Fruit fly (Drosophila melanogaster) whole organism, prepupa: ENCODE data around the gene Pburs.

Experiments used
- Blimp-1 ChIP-seq: fragments of 200-800 bp; sonication (Bioruptor generic); optimal IDR thresholded peaks from 3 replicates; lab custom pipeline; 2017; ENCODE audit warnings: missing biosample characterization, missing genetic modification characterization, mild to moderate bottlenecking, moderate library complexity, missing genetic modification reagents
- CG10631 ChIP-seq: fragments of 200-800 bp; sonication (Bioruptor generic); optimal IDR thresholded peaks from 2 replicates; lab custom pipeline; 2016; ENCODE audit warnings: missing biosample characterization, missing genetic modification characterization
- CG10669 ChIP-seq: fragments of 200-800 bp; sonication (Bioruptor generic); optimal IDR thresholded peaks from 3 replicates; lab custom pipeline; 2018; ENCODE audit warnings: missing biosample characterization, mild to moderate bottlenecking, missing genetic modification characterization, moderate library complexity
- CG11294 ChIP-seq: fragments of 200-800 bp; sonication (Bioruptor generic); IDR thresholded peaks from 2 replicates; pipeline ENCODE4 v1.3.6; 2022; ENCODE audit warnings: missing biosample characterization, missing genetic modification characterization
- CG11902 ChIP-seq: fragments of 200-800 bp; sonication (Bioruptor generic); optimal IDR thresholded peaks from 3 replicates; lab custom pipeline; 2016; ENCODE audit warnings: missing biosample characterization, missing genetic modification characterization
- CG15336 ChIP-seq: fragments of 200-800 bp; sonication (Bioruptor generic); IDR thresholded peaks from 2 replicates; pipeline ENCODE4 v1.3.6; 2022; ENCODE audit warnings: missing biosample characterization, missing genetic modification characterization
- CG1621 ChIP-seq: fragments of 200-800 bp; sonication (Bioruptor generic); optimal IDR thresholded peaks from 3 replicates; lab custom pipeline; 2018; ENCODE audit warnings: missing biosample characterization, mild to moderate bottlenecking, missing genetic modification characterization
- CG16779 ChIP-seq: fragments of 200-800 bp; sonication (Bioruptor generic); optimal IDR thresholded peaks from 3 replicates; lab custom pipeline; 2017; ENCODE audit warnings: missing biosample characterization, mild to moderate bottlenecking, missing genetic modification characterization
- CG3032 ChIP-seq: fragments of 200-800 bp; optimal IDR thresholded peaks from 2 replicates; lab custom pipeline; 2019; ENCODE audit warnings: missing biosample characterization, mild to moderate bottlenecking, missing genetic modification characterization, moderate library complexity
- CG31627 ChIP-seq: fragments of 200-800 bp; sonication (Bioruptor generic); optimal IDR thresholded peaks from 3 replicates; lab custom pipeline; 2016; ENCODE audit warnings: missing biosample characterization, missing genetic modification characterization
- CG32006 ChIP-seq: fragments of 200-800 bp; sonication (Bioruptor generic); optimal IDR thresholded peaks from 3 replicates; lab custom pipeline; 2017; ENCODE audit warnings: missing biosample characterization, mild to moderate bottlenecking, missing genetic modification characterization
- CG3919 ChIP-seq: fragments of 200-800 bp; sonication (Bioruptor generic); optimal IDR thresholded peaks from 3 replicates; lab custom pipeline; 2016; ENCODE audit warnings: missing biosample characterization, missing genetic modification characterization
- CG6276 ChIP-seq: fragments of 200-800 bp; sonication (Bioruptor generic); optimal IDR thresholded peaks from 2 replicates; lab custom pipeline; 2017; ENCODE audit warnings: missing biosample characterization, mild to moderate bottlenecking, missing genetic modification characterization
- CG6792 ChIP-seq: fragments of 200-800 bp; sonication (Bioruptor generic); optimal IDR thresholded peaks from 3 replicates; lab custom pipeline; 2016; ENCODE audit warnings: missing biosample characterization, missing genetic modification characterization
- CG6808 ChIP-seq: fragments of 200-800 bp; sonication (Bioruptor generic); optimal IDR thresholded peaks from 3 replicates; lab custom pipeline; 2017; ENCODE audit warnings: missing biosample characterization, missing genetic modification characterization, mild to moderate bottlenecking, moderate library complexity, missing genetic modification reagents
- CG6854 ChIP-seq: fragments of 200-800 bp; sonication (Bioruptor generic); optimal IDR thresholded peaks from 2 replicates; lab custom pipeline; 2017; ENCODE audit warnings: missing biosample characterization, mild to moderate bottlenecking, missing genetic modification characterization
- CG8119 ChIP-seq: fragments of 200-800 bp; sonication (Bioruptor generic); IDR thresholded peaks from 3 replicates; pipeline ENCODE4 v1.3.6; 2022; ENCODE audit warnings: missing biosample characterization, missing genetic modification characterization
- CG8632 ChIP-seq: fragments of 200-800 bp; sonication (Bioruptor generic); optimal IDR thresholded peaks from 3 replicates; lab custom pipeline; 2016; ENCODE audit warnings: missing biosample characterization, missing genetic modification characterization
- CG9139 ChIP-seq: fragments of 200-800 bp; sonication (Bioruptor generic); optimal IDR thresholded peaks from 3 replicates; lab custom pipeline; 2017; ENCODE audit warnings: missing biosample characterization, mild to moderate bottlenecking, missing genetic modification characterization
- Eip75B ChIP-seq: fragments of 200-800 bp; sonication (Bioruptor generic); optimal IDR thresholded peaks from 3 replicates; lab custom pipeline; 2016; ENCODE audit warnings: missing biosample characterization, missing genetic modification characterization
- Eip93F ChIP-seq: fragments of 200-800 bp; sonication (Bioruptor generic); optimal IDR thresholded peaks from 2 replicates; lab custom pipeline; 2016; ENCODE audit warnings: missing biosample characterization, mild to moderate bottlenecking, missing genetic modification characterization
- Ets96B ChIP-seq: fragments of 200-800 bp; optimal IDR thresholded peaks from 2 replicates; lab custom pipeline; 2019; ENCODE audit warnings: missing biosample characterization, mild to moderate bottlenecking, missing genetic modification characterization, moderate library complexity
- Gug ChIP-seq: fragments of 200-800 bp; sonication (Bioruptor generic); IDR thresholded peaks from 2 replicates; pipeline ENCODE4 v1.3.6; 2022; ENCODE audit warnings: missing biosample characterization, missing genetic modification characterization
- Hr38 ChIP-seq: sonication (Bioruptor generic); optimal IDR thresholded peaks from 2 replicates; lab custom pipeline; 2016; ENCODE audit warnings: missing biosample characterization, missing genetic modification characterization
- Lpt ChIP-seq: fragments of 200-800 bp; sonication (Bioruptor generic); optimal IDR thresholded peaks from 3 replicates; lab custom pipeline; 2016; ENCODE audit warnings: missing biosample characterization, missing genetic modification characterization
- Met ChIP-seq: fragments of 200-800 bp; sonication (Bioruptor generic); optimal IDR thresholded peaks from 3 replicates; lab custom pipeline; 2016; ENCODE audit warnings: missing biosample characterization, missing genetic modification characterization
- OdsH ChIP-seq: fragments of 200-800 bp; sonication (Bioruptor generic); optimal IDR thresholded peaks from 3 replicates; lab custom pipeline; 2016; ENCODE audit warnings: missing biosample characterization, missing genetic modification characterization
- Smox ChIP-seq: fragments of 200-800 bp; sonication (Bioruptor generic); optimal IDR thresholded peaks from 3 replicates; lab custom pipeline; 2016; ENCODE audit warnings: missing biosample characterization, missing genetic modification characterization
- Sox14 ChIP-seq: fragments of 200-800 bp; sonication (Bioruptor generic); optimal IDR thresholded peaks from 3 replicates; lab custom pipeline; 2016; ENCODE audit warnings: missing biosample characterization, missing genetic modification characterization
- Sox15 ChIP-seq: fragments of 200-800 bp; sonication (Bioruptor generic); optimal IDR thresholded peaks from 3 replicates; lab custom pipeline; 2016; ENCODE audit warnings: missing biosample characterization, missing genetic modification characterization
- acj6 ChIP-seq: fragments of 200-800 bp; sonication (Bioruptor generic); optimal IDR thresholded peaks from 3 replicates; lab custom pipeline; 2016; ENCODE audit warnings: missing biosample characterization, missing genetic modification characterization
- dsx ChIP-seq: fragments of 200-800 bp; optimal IDR thresholded peaks from 3 replicates; lab custom pipeline; 2019; ENCODE audit warnings: missing biosample characterization, mild to moderate bottlenecking, missing genetic modification characterization, moderate library complexity; ENCODE audit not compliant: poor library complexity, severe bottlenecking
- esn ChIP-seq: fragments of 200-800 bp; sonication (Bioruptor generic); optimal IDR thresholded peaks from 2 replicates; lab custom pipeline; 2016; ENCODE audit warnings: missing biosample characterization, mild to moderate bottlenecking, missing genetic modification characterization, moderate library complexity
- fd85E ChIP-seq: fragments of 200-800 bp; sonication (Bioruptor generic); optimal IDR thresholded peaks from 3 replicates; lab custom pipeline; 2016; ENCODE audit warnings: missing biosample characterization, missing genetic modification characterization
- fkh ChIP-seq: fragments of 200-800 bp; sonication (Bioruptor generic); optimal IDR thresholded peaks from 3 replicates; lab custom pipeline; 2017; ENCODE audit warnings: missing biosample characterization, mild to moderate bottlenecking, missing genetic modification characterization, moderate library complexity
- lz ChIP-seq: fragments of 200-800 bp; sonication (Bioruptor generic); optimal IDR thresholded peaks from 3 replicates; lab custom pipeline; 2016; ENCODE audit warnings: missing biosample characterization, missing genetic modification characterization
- net ChIP-seq: fragments of 200-800 bp; sonication (Bioruptor generic); optimal IDR thresholded peaks from 3 replicates; lab custom pipeline; 2016; ENCODE audit warnings: missing biosample characterization, missing genetic modification characterization
- pdm3 ChIP-seq: fragments of 200-800 bp; sonication (Bioruptor generic); optimal IDR thresholded peaks from 3 replicates; lab custom pipeline; 2016; ENCODE audit warnings: missing biosample characterization, missing genetic modification characterization
- salr ChIP-seq, 2 experiments: fragments of 200-800 bp; sonication (Bioruptor generic); optimal IDR thresholded peaks; 3 replicates each; lab custom pipeline; 2016 to 2018; ENCODE audit warnings: missing biosample characterization in 2 of 2, missing genetic modification characterization in 2 of 2, mild to moderate bottlenecking in 1 of 2
- spab ChIP-seq: fragments of 200-800 bp; sonication (Bioruptor generic); optimal IDR thresholded peaks from 2 replicates; lab custom pipeline; 2017; ENCODE audit warnings: missing biosample characterization, mild to moderate bottlenecking, missing genetic modification characterization, missing genetic modification reagents
- ss ChIP-seq, 2 experiments: fragments of 200-800 bp; sonication (Bioruptor generic); optimal IDR thresholded peaks; 2 replicates in 1 of 2; 3 replicates in 1 of 2; lab custom pipeline; 2017 to 2018; ENCODE audit warnings: mild to moderate bottlenecking in 2 of 2, missing biosample characterization in 2 of 2, missing genetic modification characterization in 2 of 2, moderate library complexity in 1 of 2
- svp ChIP-seq: fragments of 200-800 bp; sonication (Bioruptor generic); peaks from one replicate; lab custom pipeline; 2016; ENCODE audit warnings: missing biosample characterization, missing genetic modification characterization
- topi ChIP-seq: fragments of 200-800 bp; sonication (Bioruptor generic); optimal IDR thresholded peaks from 3 replicates; lab custom pipeline; 2016; ENCODE audit warnings: missing biosample characterization, missing genetic modification characterization
- vri ChIP-seq: fragments of 200-800 bp; sonication (Bioruptor generic); optimal IDR thresholded peaks from 3 replicates; lab custom pipeline; 2016; ENCODE audit warnings: missing biosample characterization, mild to moderate bottlenecking, missing genetic modification characterization

The Pburs gene

dm6 chr2L:14442144-14443038 is 25.3 kb upstream of the Pburs start:
- TF ChIP-seq dsx (peak; percentile 53), CG6276 (GFP tag; lab: Kevin White, UChicago) (no peak), CG6792 (no peak), Eip93F (GFP tag; lab: Kevin White, UChicago) (no peak), esn (no peak), Smox (GFP tag; lab: Kevin White, UChicago) (no peak), salr (GFP tag; optimal IDR thresholded peaks at IDR 0.05; lab: Kevin White, UChicago) (no peak), CG3032 (tag; lab: Kevin White, UChicago) (no peak), Lpt (GFP tag; lab: Kevin White, UChicago) (no peak), CG8632 (GFP tag; lab: Kevin White, UChicago) (no peak), svp (GFP tag; lab: Kevin White, UChicago) (peak; percentile 63), Sox14 (GFP tag; lab: Kevin White, UChicago) (no peak), Blimp-1 (no peak), fkh (GFP tag; lab: Kevin White, UChicago) (no peak)

- TF ChIP-seq spab (GFP tag; lab: Kevin White, UChicago): no peak
- TF ChIP-seq CG31627 (GFP tag; lab: Kevin White, UChicago): no peak
- TF ChIP-seq Sox15 (GFP tag; lab: Kevin White, UChicago): no peak
- TF ChIP-seq Eip93F (GFP tag; lab: Kevin White, UChicago): no peak
- TF ChIP-seq CG15336: no peak
- no peak for TF ChIP-seq OdsH (GFP tag; lab: Kevin White, UChicago)
- no peak for TF ChIP-seq CG8119 (GFP tag; lab: Robert Waterston, UW)
- no peak for TF ChIP-seq Ets96B (tag; lab: Kevin White, UChicago)
- TF ChIP-seq net (GFP tag; lab: Kevin White, UChicago): no peak
- no peak for TF ChIP-seq acj6 (GFP tag; lab: Kevin White, UChicago)
- TF ChIP-seq CG6792: no peak
- TF ChIP-seq dsx: no peak
- TF ChIP-seq fkh (GFP tag; lab: Kevin White, UChicago): no peak
- no peak for TF ChIP-seq CG11294 (GFP tag; lab: Robert Waterston, UW)
- TF ChIP-seq CG1621 (tag; lab: Kevin White, UChicago): no peak
- no peak for TF ChIP-seq CG3919 (GFP tag; lab: Kevin White, UChicago)
Measured at dm6 chr2L:14441309-14441708, 24.2 kb upstream of the Pburs start.

dm6 chr2L:14440908-14441307 is 23.8 kb upstream of the Pburs start:
- no peak for TF ChIP-seq CG11902 (GFP tag; lab: Kevin White, UChicago)
- no peak for TF ChIP-seq Sox15 (GFP tag; lab: Kevin White, UChicago)
- no peak for TF ChIP-seq Smox (GFP tag; lab: Kevin White, UChicago)
- TF ChIP-seq CG10631 (GFP tag; lab: Kevin White, UChicago): peak; percentile 47
- peak; percentile 32 for TF ChIP-seq CG6276 (GFP tag; lab: Kevin White, UChicago)
- no peak for TF ChIP-seq fkh (GFP tag; lab: Kevin White, UChicago)
- TF ChIP-seq Hr38 (GFP tag; lab: Kevin White, UChicago): no peak
- TF ChIP-seq fd85E (GFP tag; lab: Kevin White, UChicago): no peak
- TF ChIP-seq CG11294 (GFP tag; lab: Robert Waterston, UW): no peak
- no peak for TF ChIP-seq net (GFP tag; lab: Kevin White, UChicago)
- TF ChIP-seq topi: no peak
- TF ChIP-seq CG32006 (GFP tag; lab: Kevin White, UChicago): peak; percentile 57
- no peak for TF ChIP-seq Gug (GFP tag; lab: Robert Waterston, UW)
- no peak for TF ChIP-seq Eip93F (GFP tag; lab: Kevin White, UChicago)
- TF ChIP-seq CG16779: peak; percentile 16
- TF ChIP-seq Blimp-1: no peak
- peak; percentile 54 for TF ChIP-seq Ets96B (tag; lab: Kevin White, UChicago)
- TF ChIP-seq CG9139 (GFP tag; lab: Kevin White, UChicago): no peak
- peak; percentile 33 for TF ChIP-seq CG8632 (GFP tag; lab: Kevin White, UChicago)
- TF ChIP-seq CG6808: peak; percentile 32
- TF ChIP-seq ss (GFP tag; optimal IDR thresholded peaks at IDR 0.05; lab: Kevin White, UChicago): no peak
- no peak for TF ChIP-seq svp (GFP tag; lab: Kevin White, UChicago)
- TF ChIP-seq CG8119 (GFP tag; lab: Robert Waterston, UW): 0 out of 3 replicates have a peak, but pooled peaks have one; percentile 26
- peak; percentile 25 for TF ChIP-seq OdsH (GFP tag; lab: Kevin White, UChicago)
- peak; percentile 24 for TF ChIP-seq pdm3
- TF ChIP-seq CG6854: no peak
- no peak for TF ChIP-seq lz (GFP tag; lab: Kevin White, UChicago)
- no peak for TF ChIP-seq Met (GFP tag; lab: Kevin White, UChicago)
- no peak for TF ChIP-seq vri (GFP tag; lab: Kevin White, UChicago)
- no peak for TF ChIP-seq Eip75B (GFP tag; lab: Kevin White, UChicago)
- no peak for TF ChIP-seq spab (GFP tag; lab: Kevin White, UChicago)
- peak; percentile 26 for TF ChIP-seq CG10669
